Worm (Caenorhabditis elegans) whole organism, late embryonic: Measurements from ENCODE around the gene F40G9.9.

Experiments
- C38D4.7 ChIP-seq: fragments of 200-800 bp; sonication (Bioruptor generic); optimal IDR thresholded peaks from 2 replicates; lab custom pipeline; 2018; ENCODE audit warnings: mild to moderate bottlenecking, missing genetic modification characterization, moderate library complexity, missing compliant biosample characterization
- F13H6.1 ChIP-seq: sonication (generic microtip); optimal IDR thresholded peaks from 2 replicates; lab custom pipeline; 2016; ENCODE audit warnings: missing genetic modification characterization, missing compliant biosample characterization
- K02D7.2 ChIP-seq: sonication (generic microtip); optimal IDR thresholded peaks from 2 replicates; lab custom pipeline; 2017; ENCODE audit warnings: mild to moderate bottlenecking, missing genetic modification characterization, missing compliant biosample characterization
- T23F11.4 ChIP-seq: fragments of 200-800 bp; sonication (Bioruptor generic); optimal IDR thresholded peaks from 2 replicates; lab custom pipeline; 2018; ENCODE audit warnings: mild to moderate bottlenecking, missing genetic modification characterization, missing compliant biosample characterization
- Y22D7AL.16 ChIP-seq: sonication (generic microtip); optimal IDR thresholded peaks from 2 replicates; lab custom pipeline; 2016; ENCODE audit warnings: missing genetic modification characterization, missing compliant biosample characterization
- ahr-1 ChIP-seq: sonication (generic microtip); optimal IDR thresholded peaks from 2 replicates; lab custom pipeline; 2016; ENCODE audit warnings: missing genetic modification characterization, missing compliant biosample characterization
- ceh-14 ChIP-seq: sonication (generic microtip); optimal IDR thresholded peaks from 2 replicates; lab custom pipeline; 2016; ENCODE audit warnings: missing genotype, missing genetic modification characterization, missing compliant biosample characterization
- ceh-19 ChIP-seq: fragments of 200-800 bp; sonication (Bioruptor generic); optimal IDR thresholded peaks from 2 replicates; lab custom pipeline; 2018; ENCODE audit warnings: mild to moderate bottlenecking, missing genetic modification characterization, missing compliant biosample characterization
- ceh-2 ChIP-seq: sonication (generic microtip); optimal IDR thresholded peaks from 2 replicates; lab custom pipeline; 2016; ENCODE audit warnings: missing genotype, missing genetic modification characterization, missing compliant biosample characterization
- ceh-24 ChIP-seq: sonication (generic microtip); optimal IDR thresholded peaks from 2 replicates; lab custom pipeline; 2016; ENCODE audit warnings: mild to moderate bottlenecking, missing genetic modification characterization, missing compliant biosample characterization
- ceh-31 ChIP-seq: sonication (generic microtip); optimal IDR thresholded peaks from 2 replicates; lab custom pipeline; 2016; ENCODE audit warnings: missing genetic modification characterization, missing compliant biosample characterization
- ceh-45 ChIP-seq: fragments of 200-800 bp; sonication (Bioruptor generic); IDR thresholded peaks from 2 replicates; pipeline ENCODE4 v1.3.6; 2022; ENCODE audit warnings: missing genetic modification reagents, missing genetic modification characterization, missing compliant biosample characterization
- ceh-48 ChIP-seq: sonication (generic microtip); optimal IDR thresholded peaks from 2 replicates; lab custom pipeline; 2016; ENCODE audit warnings: missing genetic modification characterization, inconsistent platforms, missing compliant biosample characterization
- ceh-9 ChIP-seq: sonication (generic microtip); optimal IDR thresholded peaks from 2 replicates; lab custom pipeline; 2016; ENCODE audit warnings: mild to moderate bottlenecking, missing genetic modification characterization, inconsistent platforms, missing compliant biosample characterization
- che-1 ChIP-seq: sonication (generic microtip); optimal IDR thresholded peaks from 2 replicates; lab custom pipeline; 2016; ENCODE audit warnings: mild to moderate bottlenecking, missing genetic modification characterization, missing compliant biosample characterization
- ets-4 ChIP-seq: sonication (generic microtip); optimal IDR thresholded peaks from 2 replicates; lab custom pipeline; 2016; ENCODE audit warnings: missing genetic modification characterization, missing compliant biosample characterization
- eyg-1 ChIP-seq: sonication (generic microtip); optimal IDR thresholded peaks from 2 replicates; lab custom pipeline; 2016; ENCODE audit warnings: missing genotype, missing genetic modification characterization, missing compliant biosample characterization
- fax-1 ChIP-seq: sonication (generic microtip); optimal IDR thresholded peaks from 2 replicates; lab custom pipeline; 2016; ENCODE audit warnings: missing genotype, missing genetic modification characterization, missing compliant biosample characterization
- gmeb-2 ChIP-seq: sonication (generic microtip); optimal IDR thresholded peaks from 2 replicates; lab custom pipeline; 2016; ENCODE audit warnings: missing genetic modification characterization, inconsistent platforms, missing compliant biosample characterization
- hlh-15 ChIP-seq: sonication (generic microtip); optimal IDR thresholded peaks from 2 replicates; lab custom pipeline; 2016; ENCODE audit warnings: missing genetic modification characterization, missing compliant biosample characterization
- hlh-8 ChIP-seq: sonication (generic microtip); optimal IDR thresholded peaks from 2 replicates; lab custom pipeline; 2016; ENCODE audit warnings: missing genotype, missing genetic modification characterization, missing compliant biosample characterization
- lim-6 ChIP-seq: sonication (generic microtip); optimal IDR thresholded peaks from 2 replicates; lab custom pipeline; 2016; ENCODE audit warnings: missing genetic modification characterization, missing compliant biosample characterization
- lin-11 ChIP-seq: fragments of 200-800 bp; sonication (Bioruptor generic); optimal IDR thresholded peaks from 2 replicates; lab custom pipeline; 2018; ENCODE audit warnings: mild to moderate bottlenecking, missing genetic modification characterization, missing compliant biosample characterization
- mec-3 ChIP-seq: sonication (generic microtip); optimal IDR thresholded peaks from 2 replicates; lab custom pipeline; 2016; ENCODE audit warnings: borderline replicate concordance, missing genetic modification characterization, missing compliant biosample characterization
- nfya-1 ChIP-seq: sonication (generic microtip); optimal IDR thresholded peaks from 2 replicates; lab custom pipeline; 2017; ENCODE audit warnings: missing genetic modification characterization, mild to moderate bottlenecking, missing compliant biosample characterization, antibody characterized with exemption, moderate library complexity
- nhr-232 ChIP-seq: sonication (generic microtip); optimal IDR thresholded peaks from 2 replicates; lab custom pipeline; 2016; ENCODE audit warnings: missing genetic modification characterization, missing compliant biosample characterization
- pag-3 ChIP-seq: sonication (generic microtip); optimal IDR thresholded peaks from 2 replicates; lab custom pipeline; 2016; ENCODE audit warnings: missing compliant biosample characterization, missing genetic modification characterization, borderline replicate concordance
- pha-2 ChIP-seq: sonication (generic microtip); optimal IDR thresholded peaks from 2 replicates; lab custom pipeline; 2017; ENCODE audit warnings: mild to moderate bottlenecking, missing genetic modification characterization, missing compliant biosample characterization
- pqm-1 ChIP-seq: sonication (generic microtip); optimal IDR thresholded peaks from 2 replicates; lab custom pipeline; 2016; ENCODE audit warnings: missing genetic modification characterization, missing compliant biosample characterization
- rnt-1 ChIP-seq: sonication (generic microtip); optimal IDR thresholded peaks from 2 replicates; lab custom pipeline; 2016; ENCODE audit warnings: missing genetic modification characterization, missing compliant biosample characterization
- sox-2 ChIP-seq: fragments of 200-800 bp; sonication (Bioruptor generic); IDR thresholded peaks from 2 replicates; pipeline ENCODE4 v1.3.6; 2022; ENCODE audit warnings: missing genetic modification reagents, missing genetic modification characterization, missing compliant biosample characterization
- sox-4 ChIP-seq: sonication (generic microtip); optimal IDR thresholded peaks from 2 replicates; lab custom pipeline; 2017; ENCODE audit warnings: mild to moderate bottlenecking, missing genetic modification characterization, inconsistent platforms, missing compliant biosample characterization
- syd-9 ChIP-seq: sonication (generic microtip); optimal IDR thresholded peaks from 2 replicates; lab custom pipeline; 2016; ENCODE audit warnings: mild to moderate bottlenecking, missing genetic modification characterization, moderate library complexity, missing compliant biosample characterization
- tbx-2 ChIP-seq: sonication (generic microtip); optimal IDR thresholded peaks from 2 replicates; lab custom pipeline; 2016; ENCODE audit warnings: missing genetic modification characterization, missing compliant biosample characterization
- tbx-7 ChIP-seq: sonication (generic microtip); optimal IDR thresholded peaks from 2 replicates; lab custom pipeline; 2016; ENCODE audit warnings: missing genotype, missing genetic modification characterization, missing compliant biosample characterization
- unc-42 ChIP-seq: sonication (generic microtip); optimal IDR thresholded peaks from 2 replicates; lab custom pipeline; 2016; ENCODE audit warnings: missing genotype, missing genetic modification characterization, missing compliant biosample characterization
- unc-55 ChIP-seq: sonication (generic microtip); optimal IDR thresholded peaks from 2 replicates; lab custom pipeline; 2017; ENCODE audit warnings: missing biosample characterization, missing genetic modification reagents, missing genetic modification characterization
- unc-86 ChIP-seq: sonication (generic microtip); optimal IDR thresholded peaks from 2 replicates; lab custom pipeline; 2016; ENCODE audit warnings: missing genetic modification characterization, missing compliant biosample characterization

The F40G9.9 gene

DNA sequence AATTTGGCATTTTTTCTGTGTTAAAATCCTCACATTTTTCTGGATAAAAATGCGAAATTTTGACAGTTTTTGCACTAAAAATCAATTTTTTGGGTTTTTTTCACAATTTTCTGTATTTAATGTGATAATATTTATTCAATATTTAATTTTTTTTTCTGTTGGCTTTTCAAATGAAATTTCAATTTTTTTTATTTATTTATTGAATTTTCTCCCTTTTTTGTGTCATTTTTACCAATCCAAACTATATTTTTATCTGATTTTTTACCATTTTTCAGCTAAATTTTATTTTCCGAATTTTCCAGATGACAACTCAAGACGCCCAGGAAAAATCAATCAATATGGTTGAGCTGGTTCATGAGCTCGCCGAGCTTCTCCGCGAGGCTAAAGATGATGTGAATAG, 22.6 kb upstream of the F40G9.9 start, which contains the start of gene F40G9.17:
F40G9.17 (plus strand) TSS at position 301 of the 400 bp plus-strand sequence.
- TF ChIP-seq sox-2 (GFP tag; lab: Robert Waterston, UW) (no peak), gmeb-2 (tag; lab: Kevin White, UChicago) (no peak), nfya-1 (tag; lab: Kevin White, UChicago) (no peak), ets-4 (no peak), ahr-1 (tag; lab: Kevin White, UChicago) (no peak), ceh-24 (tag; lab: Kevin White, UChicago) (no peak), nhr-232 (tag; lab: Kevin White, UChicago) (no peak), tbx-7 (no peak), tbx-2 (tag; lab: Kevin White, UChicago) (no peak), mec-3 (tag; lab: Kevin White, UChicago) (no peak), K02D7.2 (tag; lab: Kevin White, UChicago) (no peak), hlh-8 (tag; lab: Kevin White, UChicago) (no peak), che-1 (tag; lab: Kevin White, UChicago) (no peak), syd-9 (tag; lab: Kevin White, UChicago) (no peak), lim-6 (no peak), eyg-1 (tag; lab: Kevin White, UChicago) (no peak), pha-2 (tag; lab: Kevin White, UChicago) (no peak), Y22D7AL.16 (tag; lab: Kevin White, UChicago) (no peak)

DNA sequence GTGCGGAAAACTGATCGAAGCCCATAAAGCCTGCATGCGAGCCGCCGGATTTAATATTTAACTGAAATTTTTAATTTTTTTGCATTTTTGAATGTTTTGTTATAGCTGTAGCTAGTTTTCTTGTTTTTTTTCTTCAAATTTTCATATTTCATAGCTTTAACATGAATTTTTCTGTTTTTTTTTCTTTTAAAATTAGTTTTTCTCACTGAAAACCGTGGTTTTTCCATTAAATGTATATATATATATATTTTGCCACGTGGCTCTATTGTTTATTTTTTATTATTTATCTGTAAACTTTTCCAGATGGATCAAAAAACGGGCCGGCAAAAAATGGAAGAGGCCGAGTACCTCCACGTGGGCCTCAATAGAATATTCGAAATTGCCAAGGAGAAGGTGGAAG, 20.3 kb upstream of the F40G9.9 start, which contains the start of gene sec-20:
sec-20 (plus strand) TSS at position 301 of the 400 bp plus-strand sequence.
- TF ChIP-seq ceh-19 (GFP tag; lab: Kevin White, UChicago) (no peak), tbx-2 (tag; lab: Kevin White, UChicago) (no peak), T23F11.4 (GFP tag; lab: Kevin White, UChicago) (no peak), rnt-1 (tag; lab: Kevin White, UChicago) (no peak), nfya-1 (tag; lab: Kevin White, UChicago) (no peak), ets-4 (no peak), unc-42 (tag; lab: Kevin White, UChicago) (no peak), Y22D7AL.16 (tag; lab: Kevin White, UChicago) (no peak), tbx-7 (no peak), unc-86 (tag; lab: Kevin White, UChicago) (no peak), ceh-2 (no peak), eyg-1 (tag; lab: Kevin White, UChicago) (no peak), syd-9 (tag; lab: Kevin White, UChicago) (no peak), ceh-48 (tag; lab: Kevin White, UChicago) (no peak), C38D4.7 (no peak), sox-4 (no peak), ceh-31 (no peak), hlh-15 (tag; lab: Kevin White, UChicago) (no peak)

DNA sequence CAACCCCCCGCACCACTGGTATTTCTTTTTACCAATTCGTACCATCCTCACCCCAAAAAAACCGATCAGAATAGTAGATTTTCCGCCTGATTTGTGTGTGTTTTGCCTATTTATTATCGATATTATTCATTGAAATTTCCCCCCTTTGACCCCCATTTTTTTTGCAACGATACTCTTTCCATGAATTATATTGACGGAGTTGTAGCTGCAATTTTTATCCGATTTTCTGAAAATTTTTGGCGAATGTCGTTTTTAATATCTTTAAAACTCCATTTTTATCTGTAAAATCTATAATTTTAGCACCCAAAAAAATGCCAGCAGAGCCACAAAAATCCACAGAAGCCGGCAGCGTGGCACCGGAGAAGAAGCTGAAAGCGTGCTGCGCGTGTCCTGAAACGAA, 19.2 kb upstream of the F40G9.9 start, which contains the start of gene cox-17:
cox-17 (plus strand) TSS at position 301 of the 400 bp plus-strand sequence.
- TF ChIP-seq nhr-232 (tag; lab: Kevin White, UChicago) (no peak), ceh-45 (GFP tag; lab: Robert Waterston, UW) (no peak), ceh-2 (no peak), unc-42 (tag; lab: Kevin White, UChicago) (no peak), F13H6.1 (tag; lab: Kevin White, UChicago) (no peak), ceh-48 (tag; lab: Kevin White, UChicago) (no peak)

DNA sequence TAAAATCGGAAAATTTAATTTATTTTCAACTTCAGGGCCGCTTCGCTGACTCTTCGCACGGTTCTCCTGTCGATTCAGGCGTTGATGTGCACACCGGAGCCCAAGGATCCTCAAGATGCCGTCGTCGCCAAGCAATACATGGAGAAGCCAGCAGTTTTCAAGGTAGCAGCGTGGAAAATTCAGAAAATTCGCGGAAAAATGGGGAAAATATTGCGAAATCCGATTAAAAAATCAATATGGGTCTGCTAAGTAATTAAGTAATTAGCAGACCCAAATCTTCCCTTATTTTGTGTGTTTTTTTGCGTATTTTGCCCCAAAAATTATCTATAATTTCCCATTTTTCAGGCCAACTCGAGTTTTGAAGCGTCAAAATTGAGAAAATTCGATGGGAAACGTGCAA, 17.8 kb upstream of the F40G9.9 start:
- no peak for TF ChIP-seq ahr-1 (tag; lab: Kevin White, UChicago)
- TF ChIP-seq tbx-2 (tag; lab: Kevin White, UChicago), result no peak
- TF ChIP-seq pqm-1 (tag; lab: Kevin White, UChicago), result no peak
- no peak for TF ChIP-seq pag-3
- TF ChIP-seq T23F11.4 (GFP tag; lab: Kevin White, UChicago), result no peak
- TF ChIP-seq ceh-14 (tag; lab: Kevin White, UChicago), result no peak
- no peak for TF ChIP-seq fax-1 (tag; lab: Kevin White, UChicago)
- no peak for TF ChIP-seq ceh-24 (tag; lab: Kevin White, UChicago)
- no peak for TF ChIP-seq unc-42 (tag; lab: Kevin White, UChicago)
- TF ChIP-seq ceh-31, result no peak
- no peak for TF ChIP-seq gmeb-2 (tag; lab: Kevin White, UChicago)
- TF ChIP-seq ceh-9 (tag; lab: Kevin White, UChicago), result no peak
- no peak for TF ChIP-seq mec-3 (tag; lab: Kevin White, UChicago)
- no peak for TF ChIP-seq nfya-1 (tag; lab: Kevin White, UChicago)
- no peak for TF ChIP-seq che-1 (tag; lab: Kevin White, UChicago)
- no peak for TF ChIP-seq ceh-19 (GFP tag; lab: Kevin White, UChicago)
- TF ChIP-seq lin-11 (tag; lab: Kevin White, UChicago), result no peak
- no peak for TF ChIP-seq sox-4
- TF ChIP-seq unc-55 (GFP tag; lab: Kevin White, UChicago), result no peak
